Worm (Caenorhabditis elegans): Measurements from ENCODE around the gene R102.10.

DNA sequence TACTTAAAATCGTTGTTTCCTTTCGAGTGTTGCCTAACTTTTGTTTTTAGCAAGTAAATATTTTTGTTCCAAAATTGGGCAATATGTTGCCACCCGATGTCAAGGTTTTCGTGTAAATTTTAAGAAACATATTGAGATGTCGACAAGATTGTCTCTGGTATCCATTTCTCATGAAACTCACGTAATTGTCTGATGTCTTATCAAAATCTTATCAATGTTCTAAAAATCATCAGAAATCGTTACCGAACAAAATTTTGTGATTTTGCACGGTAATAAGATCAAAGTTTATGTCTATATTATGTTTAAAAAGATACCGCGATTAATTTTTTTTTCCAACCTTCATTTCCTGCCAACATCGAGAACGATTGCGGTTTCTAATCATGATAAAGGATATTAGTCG is 6.3 kb upstream of the R102.10 start:
- no peak for TF ChIP-seq nfya-1 (tag; optimal IDR thresholded peaks at IDR 0.05; ENCODE audit: borderline replicate concordance, insufficient read depth)
- no peak for TF ChIP-seq ama-1 (optimal IDR thresholded peaks at IDR 0.05)
- no peak for TF ChIP-seq ama-1 (GFP tag; optimal IDR thresholded peaks at IDR 0.05)
- TF ChIP-seq lin-35 (GFP tag; optimal IDR thresholded peaks at IDR 0.05) = no peak
- no peak for TF ChIP-seq unc-130 (GFP tag; optimal IDR thresholded peaks at IDR 0.05)
- TF ChIP-seq F37B4.10 (GFP tag; IDR thresholded peaks at IDR 0.05) = no peak
- TF ChIP-seq K11D2.4 (GFP tag; IDR thresholded peaks at IDR 0.05) = no peak
- no peak for TF ChIP-seq C06A6.2 (GFP tag; conservative IDR thresholded peaks at IDR 0.05)
